Worm (Caenorhabditis elegans) whole organism, late embryonic: ENCODE data around the gene str-225.

ENCODE experiments used
- K09A11.1 ChIP-seq: sonication (generic microtip); optimal IDR thresholded peaks from 2 replicates; lab custom pipeline; 2017; ENCODE audit warnings: antibody characterized with exemption, mild to moderate bottlenecking, missing genetic modification characterization, missing compliant biosample characterization; ENCODE audit not compliant: insufficient read depth
- ama-1 ChIP-seq: fragments of 150-350 bp; optimal IDR thresholded peaks from 2 replicates; lab custom pipeline; 2014
- elt-2 ChIP-seq: sonication (generic microtip); optimal IDR thresholded peaks from 2 replicates; lab custom pipeline; 2016; ENCODE audit warnings: missing genetic modification reagents, missing genetic modification characterization, missing compliant biosample characterization
- ets-4 ChIP-seq: sonication (generic microtip); optimal IDR thresholded peaks from 2 replicates; lab custom pipeline; 2016; ENCODE audit warnings: missing genetic modification characterization, missing compliant biosample characterization
- mec-3 ChIP-seq: sonication (generic microtip); optimal IDR thresholded peaks from 2 replicates; lab custom pipeline; 2016; ENCODE audit warnings: borderline replicate concordance, missing genetic modification characterization, missing compliant biosample characterization

ce11 chrV:3549553-3549952, 41.9 kb downstream of the str-225 start, which contains the start of gene sri-21:
- no peak for TF ChIP-seq elt-2
- TF ChIP-seq K09A11.1: no peak
- no peak for TF ChIP-seq ama-1 (lab: Kevin White, UChicago)
- TF ChIP-seq ets-4 (tag; lab: Kevin White, UChicago): no peak
- TF ChIP-seq mec-3: no peak
